Worm (Caenorhabditis elegans) whole organism, mixed stage, embryonic: Measurements from ENCODE around the gene ttr-1.

ENCODE experiments used
- bed-3 ChIP-seq: fragments of 200-800 bp; sonication (Bioruptor generic); optimal IDR thresholded peaks from 3 replicates; lab custom pipeline; 2018; ENCODE audit warnings: mild to moderate bottlenecking, missing genetic modification characterization, moderate library complexity, missing compliant biosample characterization
- blmp-1 ChIP-seq: fragments of 150-350 bp; optimal IDR thresholded peaks from 2 replicates; lab custom pipeline; 2014; ENCODE audit warnings: missing biosample characterization, missing genetic modification characterization
- ceh-43 ChIP-seq: fragments of 200-800 bp; sonication (Bioruptor generic); optimal IDR thresholded peaks from 2 replicates; lab custom pipeline; 2018; ENCODE audit warnings: mild to moderate bottlenecking, missing genetic modification characterization, moderate library complexity, missing compliant biosample characterization
- ceh-83 ChIP-seq: fragments of 200-800 bp; sonication (Bioruptor generic); optimal IDR thresholded peaks from 2 replicates; lab custom pipeline; 2018; ENCODE audit warnings: mild to moderate bottlenecking, missing genetic modification characterization, missing compliant biosample characterization
- ces-1 ChIP-seq: fragments of 150-350 bp; optimal IDR thresholded peaks from 2 replicates; lab custom pipeline; 2014; ENCODE audit warnings: missing biosample characterization, missing genetic modification reagents, missing genetic modification characterization
- cnd-1 ChIP-seq: fragments of 200-800 bp; sonication (Bioruptor generic); optimal IDR thresholded peaks from 2 replicates; lab custom pipeline; 2018; ENCODE audit warnings: mild to moderate bottlenecking, missing genetic modification characterization, missing compliant biosample characterization
- drap-1 ChIP-seq: fragments of 200-800 bp; sonication (Bioruptor generic); optimal IDR thresholded peaks from 3 replicates; lab custom pipeline; 2018; ENCODE audit warnings: mild to moderate bottlenecking, missing genetic modification characterization, missing compliant biosample characterization
- elt-3 ChIP-seq: fragments of 150-350 bp; optimal IDR thresholded peaks from 2 replicates; lab custom pipeline; 2014; ENCODE audit warnings: missing biosample characterization, missing genetic modification characterization
- ham-2 ChIP-seq: fragments of 200-800 bp; sonication (Bioruptor generic); optimal IDR thresholded peaks from 2 replicates; lab custom pipeline; 2018; ENCODE audit warnings: mild to moderate bottlenecking, missing genetic modification characterization, missing compliant biosample characterization
- lin-13 ChIP-seq: fragments of 150-350 bp; optimal IDR thresholded peaks from 2 replicates; lab custom pipeline; 2014; ENCODE audit warnings: missing biosample characterization, missing genetic modification characterization
- lin-32 ChIP-seq: fragments of 200-800 bp; sonication (Bioruptor generic); optimal IDR thresholded peaks from 2 replicates; lab custom pipeline; 2018; ENCODE audit warnings: mild to moderate bottlenecking, missing genetic modification characterization, missing compliant biosample characterization
- lsy-2 ChIP-seq: fragments of 150-350 bp; optimal IDR thresholded peaks from 2 replicates; lab custom pipeline; 2014; ENCODE audit warnings: missing biosample characterization, missing genetic modification characterization
- mls-2 ChIP-seq: sonication (generic microtip); optimal IDR thresholded peaks from 2 replicates; lab custom pipeline; 2016; ENCODE audit warnings: mild to moderate bottlenecking, missing genetic modification characterization, moderate library complexity, missing compliant biosample characterization
- nhr-12 ChIP-seq: fragments of 150-350 bp; optimal IDR thresholded peaks from 2 replicates; lab custom pipeline; 2014; ENCODE audit warnings: missing biosample characterization, missing genetic modification characterization
- nhr-2 ChIP-seq: fragments of 150-350 bp; optimal IDR thresholded peaks from 2 replicates; lab custom pipeline; 2014; ENCODE audit warnings: missing biosample characterization, missing genetic modification characterization
- nhr-237 ChIP-seq: fragments of 150-350 bp; optimal IDR thresholded peaks from 2 replicates; lab custom pipeline; 2014; ENCODE audit warnings: missing biosample characterization, missing genetic modification characterization
- nhr-28 ChIP-seq: fragments of 150-350 bp; optimal IDR thresholded peaks from 2 replicates; lab custom pipeline; 2014; ENCODE audit warnings: missing biosample characterization, missing genetic modification characterization
- nhr-76 ChIP-seq: sonication (generic microtip); optimal IDR thresholded peaks from 2 replicates; lab custom pipeline; 2017; ENCODE audit warnings: missing biosample characterization, missing genetic modification characterization
- pha-4 ChIP-seq: fragments of 150-350 bp; optimal IDR thresholded peaks from 2 replicates; lab custom pipeline; 2018; ENCODE audit warnings: missing biosample characterization, missing genetic modification reagents, missing genetic modification characterization
- sem-2 ChIP-seq: fragments of 200-800 bp; sonication (Bioruptor generic); optimal IDR thresholded peaks from 2 replicates; lab custom pipeline; 2018; ENCODE audit warnings: mild to moderate bottlenecking, missing genetic modification characterization, missing compliant biosample characterization
- snpc-4 ChIP-seq: fragments of 150-350 bp; optimal IDR thresholded peaks from 2 replicates; lab custom pipeline; 2014; ENCODE audit warnings: missing biosample characterization, missing genetic modification characterization
- tbx-8 ChIP-seq: fragments of 200-800 bp; sonication (Bioruptor generic); optimal IDR thresholded peaks from 2 replicates; lab custom pipeline; 2018; ENCODE audit warnings: mild to moderate bottlenecking, missing genetic modification characterization, moderate library complexity, missing compliant biosample characterization
- unc-120 ChIP-seq: sonication (generic microtip); optimal IDR thresholded peaks from 2 replicates; lab custom pipeline; 2017; ENCODE audit warnings: missing genetic modification characterization, missing compliant biosample characterization; ENCODE audit not compliant: poor library complexity, severe bottlenecking
- unc-62 ChIP-seq: fragments of 150-350 bp; optimal IDR thresholded peaks from 2 replicates; lab custom pipeline; 2014; ENCODE audit warnings: missing biosample characterization, missing genetic modification reagents, missing genetic modification characterization
- zip-8 ChIP-seq: fragments of 150-350 bp; optimal IDR thresholded peaks from 2 replicates; lab custom pipeline; 2014; ENCODE audit warnings: missing biosample characterization, missing genetic modification characterization
- ztf-11 ChIP-seq: fragments of 150-350 bp; optimal IDR thresholded peaks from 2 replicates; lab custom pipeline; 2014; ENCODE audit warnings: missing biosample characterization, missing genetic modification characterization

ttr-1 gene

ce11 chrIII:9963447-9963846 lies 34.6 kb downstream of the ttr-1 start:
- peak; percentile 97 for TF ChIP-seq zip-8 (tag; lab: Kevin White, UChicago)
- TF ChIP-seq ham-2 (GFP tag; lab: Kevin White, UChicago): no peak

DNA sequence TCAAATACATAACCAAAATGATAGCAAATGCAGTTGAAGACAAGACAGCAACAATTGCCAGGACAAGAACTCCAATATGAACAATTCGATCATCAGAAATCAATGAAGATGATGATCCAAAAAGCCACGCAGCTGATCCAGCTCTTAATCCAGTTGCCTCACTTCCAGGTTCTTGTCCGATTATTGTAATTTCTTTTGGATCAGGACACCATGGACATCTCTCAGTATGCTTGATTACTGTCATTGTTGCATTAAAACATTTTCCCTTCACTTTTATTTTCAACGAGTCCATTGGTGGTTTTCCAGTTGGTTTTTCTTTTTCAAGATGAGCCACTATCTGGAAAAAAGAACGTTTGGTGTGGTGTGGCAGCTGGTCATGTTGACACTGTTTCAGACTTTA lies 35.5 kb downstream of the ttr-1 start:
- no peak for TF ChIP-seq nhr-237
- TF ChIP-seq ceh-43 (GFP tag; lab: Kevin White, UChicago): no peak
- no peak for TF ChIP-seq tbx-8 (GFP tag; lab: Kevin White, UChicago)
- no peak for TF ChIP-seq elt-3 (tag; lab: Kevin White, UChicago)
- TF ChIP-seq zip-8 (tag; lab: Kevin White, UChicago): no peak

ce11 chrIII:9965444-9965843 lies 36.6 kb downstream of the ttr-1 start:
- no peak for TF ChIP-seq nhr-12 (tag; lab: Kevin White, UChicago)
- TF ChIP-seq mls-2 (tag; lab: Kevin White, UChicago): peak; percentile 12
- no peak for TF ChIP-seq drap-1 (GFP tag; lab: Kevin White, UChicago)
- TF ChIP-seq zip-8 (tag; lab: Kevin White, UChicago): peak; percentile 99
- TF ChIP-seq ceh-83 (GFP tag; lab: Kevin White, UChicago): no peak
- TF ChIP-seq nhr-28 (tag; lab: Kevin White, UChicago): no peak
- TF ChIP-seq nhr-2 (tag; lab: Kevin White, UChicago): peak; percentile 92
- no peak for TF ChIP-seq unc-120 (tag; lab: Kevin White, UChicago)
- no peak for TF ChIP-seq lsy-2
- TF ChIP-seq ces-1 (GFP tag; lab: Kevin White, UChicago): no peak
- TF ChIP-seq ceh-43 (GFP tag; lab: Kevin White, UChicago): peak; percentile 32
- no peak for TF ChIP-seq lin-13 (tag; lab: Kevin White, UChicago)
- TF ChIP-seq cnd-1 (tag; lab: Kevin White, UChicago): peak; percentile 13
- peak; percentile 8 for TF ChIP-seq nhr-237
- no peak for TF ChIP-seq pha-4 (tag; lab: Kevin White, UChicago)
- no peak for TF ChIP-seq lin-32 (GFP tag; lab: Kevin White, UChicago)
- TF ChIP-seq blmp-1 (tag; lab: Kevin White, UChicago): no peak
- peak; percentile 65 for TF ChIP-seq unc-62

- TF ChIP-seq nhr-2 (tag; lab: Kevin White, UChicago): peak; percentile 77
- no peak for TF ChIP-seq zip-8 (tag; lab: Kevin White, UChicago)
Measured at ce11 chrIII:9969371-9969770, 40.5 kb downstream of the ttr-1 start.

DNA sequence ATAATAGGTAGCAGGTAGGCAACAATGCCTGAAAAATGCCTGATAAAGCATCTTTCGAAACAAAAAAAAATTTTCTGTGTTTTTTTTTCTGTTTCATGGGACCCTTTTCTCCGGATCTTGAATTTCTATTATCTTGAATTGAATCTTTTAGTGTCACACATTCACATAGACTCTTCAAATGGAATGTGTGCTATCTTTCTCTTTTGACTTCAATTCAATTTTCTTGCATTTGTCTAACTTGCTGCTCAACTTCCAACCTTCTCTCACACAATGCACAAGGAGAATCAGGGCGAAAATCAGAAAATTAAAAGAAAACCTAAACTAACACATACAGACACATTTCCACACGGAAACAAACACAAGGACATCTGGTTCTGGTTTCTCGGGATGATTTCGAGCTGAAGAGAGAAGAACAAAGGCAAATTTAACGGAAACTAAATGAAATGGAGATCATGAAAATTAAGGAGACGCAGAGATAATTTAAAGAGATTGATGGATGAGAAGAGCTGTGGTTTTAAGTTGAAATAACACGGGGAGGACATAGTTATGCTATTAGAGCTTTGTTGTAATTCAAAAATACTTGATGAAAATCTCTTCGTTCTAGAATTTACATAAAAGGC lies 43.4 kb downstream of the ttr-1 start:
- TF ChIP-seq ces-1 (GFP tag; lab: Kevin White, UChicago) (peak; percentile 66), blmp-1 (tag; lab: Kevin White, UChicago) (no peak)

DNA sequence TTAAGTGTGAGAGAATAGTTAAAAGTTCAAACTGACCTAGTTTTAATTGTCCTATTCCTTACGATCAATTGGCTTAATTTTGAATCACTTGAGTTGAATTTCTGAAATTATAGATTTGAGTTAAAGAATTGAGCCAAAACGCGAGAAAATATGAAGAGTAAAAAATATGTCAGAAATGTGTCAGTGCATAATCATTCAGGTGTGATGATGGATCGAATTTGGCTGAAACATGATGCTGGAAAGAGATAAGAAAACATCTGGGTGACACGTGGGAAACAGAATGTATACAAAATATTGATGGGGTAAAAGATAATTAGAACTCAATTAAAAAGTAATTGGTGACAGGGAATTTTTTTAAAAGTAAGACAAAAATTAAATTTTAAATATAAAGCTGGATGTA lies 44.9 kb downstream of the ttr-1 start, which contains the start of gene R10E12.2:
Gene R10E12.2 (minus strand): TSS at position 101 of the 400 bp plus-strand sequence.
- TF ChIP-seq nhr-28 (tag; lab: Kevin White, UChicago): no peak
- TF ChIP-seq tbx-8 (GFP tag; lab: Kevin White, UChicago): no peak
- no peak for TF ChIP-seq unc-62
- TF ChIP-seq lsy-2: no peak
- TF ChIP-seq cnd-1 (tag; lab: Kevin White, UChicago): no peak
- TF ChIP-seq zip-8 (tag; lab: Kevin White, UChicago): no peak
- no peak for TF ChIP-seq mls-2 (tag; lab: Kevin White, UChicago)
- TF ChIP-seq ham-2 (GFP tag; lab: Kevin White, UChicago): no peak
- TF ChIP-seq lin-13 (tag; lab: Kevin White, UChicago): no peak
- TF ChIP-seq ces-1 (GFP tag; lab: Kevin White, UChicago): no peak
- TF ChIP-seq bed-3: no peak
- no peak for TF ChIP-seq unc-120 (tag; lab: Kevin White, UChicago)
- no peak for TF ChIP-seq drap-1 (GFP tag; lab: Kevin White, UChicago)
- no peak for TF ChIP-seq ztf-11 (tag; lab: Kevin White, UChicago)
- TF ChIP-seq snpc-4 (tag; lab: Kevin White, UChicago): no peak
- no peak for TF ChIP-seq ceh-43 (GFP tag; lab: Kevin White, UChicago)
- TF ChIP-seq sem-2: no peak
- no peak for TF ChIP-seq nhr-76 (tag; lab: Kevin White, UChicago)
- TF ChIP-seq nhr-2 (tag; lab: Kevin White, UChicago): no peak
- no peak for TF ChIP-seq ceh-83 (GFP tag; lab: Kevin White, UChicago)
- TF ChIP-seq, all 35 proteins: peak for 0
